Worm (Caenorhabditis elegans): ENCODE results near the gene bud-31.

DNA sequence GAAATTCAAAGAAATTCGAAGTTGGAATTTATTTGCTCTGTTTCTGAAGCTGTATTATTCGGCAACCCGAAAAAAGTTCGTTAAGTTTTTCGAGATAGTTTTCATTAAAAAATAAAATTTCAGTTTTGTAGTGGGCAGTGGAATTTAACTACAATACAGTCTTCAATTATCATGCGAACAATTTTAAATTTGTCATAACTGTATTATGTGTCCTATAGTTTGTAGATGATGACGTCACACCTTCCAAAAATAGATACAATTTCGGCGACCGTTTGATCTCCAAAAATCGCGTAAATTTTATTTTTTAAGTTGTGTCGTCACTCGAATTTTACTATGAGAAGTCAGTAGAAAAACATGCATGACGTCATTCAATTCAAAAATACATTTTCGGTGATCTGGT is 16.9 kb upstream of the bud-31 start:
- TF ChIP-seq snpc-4 (tag; optimal IDR thresholded peaks at IDR 0.05), result no peak
- TF ChIP-seq elt-3 (tag; optimal IDR thresholded peaks at IDR 0.05), result no peak
- TF ChIP-seq M03D4.4 (tag; optimal IDR thresholded peaks at IDR 0.05), result no peak
- TF ChIP-seq nhr-12 (tag; optimal IDR thresholded peaks at IDR 0.05), result no peak
- TF ChIP-seq lin-13 (tag; optimal IDR thresholded peaks at IDR 0.05), result no peak
- TF ChIP-seq nhr-237 (tag; optimal IDR thresholded peaks at IDR 0.05), result no peak
- TF ChIP-seq unc-39 (tag; optimal IDR thresholded peaks at IDR 0.05), result no peak
- TF ChIP-seq blmp-1 (tag; optimal IDR thresholded peaks at IDR 0.05), result no peak
- no peak for TF ChIP-seq ceh-39 (tag; optimal IDR thresholded peaks at IDR 0.05)
- no peak for TF ChIP-seq pha-4 (tag; optimal IDR thresholded peaks at IDR 0.05)
- TF ChIP-seq ces-1 (GFP tag; optimal IDR thresholded peaks at IDR 0.05), result no peak
- TF ChIP-seq nhr-2 (tag; optimal IDR thresholded peaks at IDR 0.05), result no peak

All from whole organism, mixed stage, embryonic.